Fruit fly (Drosophila melanogaster): ENCODE results near the gene CecC.
A peak's percentile ranks its signal among the peaks of the same experiment; 100 is the strongest.

CecC gene

DNA sequence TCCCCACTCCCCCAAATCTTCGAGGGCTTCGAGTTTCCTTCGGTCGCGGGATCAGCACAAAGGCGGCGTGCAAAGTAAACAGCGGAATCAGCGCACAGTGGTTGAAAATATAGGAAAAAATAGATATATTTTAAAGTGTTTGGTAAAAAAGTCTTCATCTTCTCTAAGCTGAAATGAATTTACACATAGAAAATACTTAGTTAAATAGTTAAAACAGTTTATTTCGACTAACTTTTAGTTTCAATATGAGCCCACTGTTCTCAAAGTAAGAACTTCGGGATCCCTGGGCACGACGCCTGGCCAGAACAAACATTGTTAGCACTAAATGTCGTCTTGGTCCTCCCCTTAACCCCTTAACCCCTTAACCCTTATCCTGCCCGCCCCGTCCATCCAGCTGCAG lies 45.6 kb downstream of the CecC start (continued):
- TF ChIP-seq Met (GFP tag; optimal IDR thresholded peaks at IDR 0.05) (peak; percentile 94), CG3919 (GFP tag; optimal IDR thresholded peaks at IDR 0.05) (peak; percentile 96), dsx (GFP tag; optimal IDR thresholded peaks at IDR 0.05; ENCODE audit: poor library complexity, severe bottlenecking) (peak; percentile 99), CG6792 (GFP tag; optimal IDR thresholded peaks at IDR 0.05) (peak; percentile 94), CG8119 (GFP tag; IDR thresholded peaks at IDR 0.05) (peak; percentile 88), ss (GFP tag; optimal IDR thresholded peaks at IDR 0.05) (peak; percentile 97 to 98), CG6854 (GFP tag; optimal IDR thresholded peaks at IDR 0.05) (peak; percentile 87), Hr38 (GFP tag; optimal IDR thresholded peaks at IDR 0.05) (no peak)

DNA sequence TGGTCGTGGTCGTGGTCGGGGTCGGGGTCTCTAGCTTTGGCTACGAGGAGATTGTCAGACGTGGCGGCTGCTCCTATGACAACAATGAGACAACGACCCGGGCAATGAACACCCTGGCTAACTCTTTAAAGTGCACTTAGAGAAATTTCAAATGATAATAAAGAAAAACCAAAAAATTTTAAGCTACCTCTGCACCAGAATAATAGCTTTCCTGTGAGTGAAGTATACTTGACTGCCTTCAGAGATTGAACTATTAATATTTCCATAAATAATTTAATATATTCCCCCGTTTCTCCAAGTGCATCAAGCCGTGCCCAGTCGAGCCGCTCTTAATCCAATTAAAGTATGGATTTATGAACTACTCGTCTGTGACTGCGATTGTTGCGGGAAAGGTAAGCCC lies 47.4 kb downstream of the CecC start:
- peak; percentile 23 for TF ChIP-seq CG9139 (GFP tag; optimal IDR thresholded peaks at IDR 0.05)
- TF ChIP-seq Sox15 (GFP tag; optimal IDR thresholded peaks at IDR 0.05) = no peak
- TF ChIP-seq CG6163 (GFP tag; IDR thresholded peaks at IDR 0.05) = peak; percentile 88
- no peak for TF ChIP-seq Eip93F (GFP tag; optimal IDR thresholded peaks at IDR 0.05)
- TF ChIP-seq CG6854 (GFP tag; optimal IDR thresholded peaks at IDR 0.05) = no peak
- no peak for TF ChIP-seq Blimp-1 (GFP tag; optimal IDR thresholded peaks at IDR 0.05)
- TF ChIP-seq vri (GFP tag; optimal IDR thresholded peaks at IDR 0.05) = no peak
- peak; percentile 87 for TF ChIP-seq svp (GFP tag)
- TF ChIP-seq esn (GFP tag; optimal IDR thresholded peaks at IDR 0.05) = peak; percentile 56
- TF ChIP-seq salr (GFP tag; optimal IDR thresholded peaks at IDR 0.05) = peak in 1 of 2 experiments; percentile 56
- TF ChIP-seq CG10631 (GFP tag; optimal IDR thresholded peaks at IDR 0.05) = peak; percentile 81
- peak; percentile 68 for TF ChIP-seq CG15336 (GFP tag; IDR thresholded peaks at IDR 0.05)
- peak; percentile 60 for TF ChIP-seq OdsH (GFP tag; optimal IDR thresholded peaks at IDR 0.05)
- TF ChIP-seq Eip78C (GFP tag) = peak; percentile 93
- TF ChIP-seq fd59A (GFP tag; optimal IDR thresholded peaks at IDR 0.05) = peak; percentile 48
- TF ChIP-seq CG7368 (GFP tag; optimal IDR thresholded peaks at IDR 0.05) = no peak
- peak; percentile 61 for TF ChIP-seq spab (GFP tag; optimal IDR thresholded peaks at IDR 0.05)
- TF ChIP-seq CG32006 (GFP tag; optimal IDR thresholded peaks at IDR 0.05) = peak; percentile 67
- no peak for TF ChIP-seq Sox102F (GFP tag; optimal IDR thresholded peaks at IDR 0.05)
- peak; percentile 62 to 77 for TF ChIP-seq ss (GFP tag; optimal IDR thresholded peaks at IDR 0.05)
- peak; percentile 52 for TF ChIP-seq net (GFP tag; optimal IDR thresholded peaks at IDR 0.05)
- TF ChIP-seq achi (GFP tag; optimal IDR thresholded peaks at IDR 0.05) = peak; percentile 23
- TF ChIP-seq Gug (GFP tag; IDR thresholded peaks at IDR 0.05) = peak; percentile 49; the same call in 1 of the 2 replicates
- TF ChIP-seq CG1621 (tag; optimal IDR thresholded peaks at IDR 0.05) = peak; percentile 70
- TF ChIP-seq Ets96B (tag; optimal IDR thresholded peaks at IDR 0.05) = peak; percentile 79
- TF ChIP-seq CG10669 (GFP tag; optimal IDR thresholded peaks at IDR 0.05) = peak; percentile 41
- peak; percentile 74 for TF ChIP-seq dsx (GFP tag; optimal IDR thresholded peaks at IDR 0.05; ENCODE audit: poor library complexity, severe bottlenecking)
- TF ChIP-seq Smox (GFP tag; optimal IDR thresholded peaks at IDR 0.05) = peak; percentile 16
- peak; percentile 45 for TF ChIP-seq CG3919 (GFP tag; optimal IDR thresholded peaks at IDR 0.05)
- TF ChIP-seq topi (GFP tag; optimal IDR thresholded peaks at IDR 0.05) = peak; percentile 55
- TF ChIP-seq CG4318 (GFP tag; optimal IDR thresholded peaks at IDR 0.05) = peak; percentile 31
- peak; percentile 38 for TF ChIP-seq CG34406 (GFP tag; optimal IDR thresholded peaks at IDR 0.05)
- TF ChIP-seq fd85E (GFP tag; optimal IDR thresholded peaks at IDR 0.05) = no peak
- TF ChIP-seq Hr4 (GFP tag; optimal IDR thresholded peaks at IDR 0.05) = peak; percentile 49
- peak; percentile 17 for TF ChIP-seq lz (GFP tag; optimal IDR thresholded peaks at IDR 0.05)
- TF ChIP-seq fkh (GFP tag; optimal IDR thresholded peaks at IDR 0.05) = no peak
- peak; percentile 30 for TF ChIP-seq CG8632 (GFP tag; optimal IDR thresholded peaks at IDR 0.05)
- TF ChIP-seq Eip75B (GFP tag; optimal IDR thresholded peaks at IDR 0.05) = peak; percentile 77
- TF ChIP-seq CG6808 (GFP tag; optimal IDR thresholded peaks at IDR 0.05) = peak; percentile 35
- TF ChIP-seq acj6 (GFP tag; optimal IDR thresholded peaks at IDR 0.05) = peak; percentile 66
- peak; percentile 73 for TF ChIP-seq CG8119 (GFP tag; IDR thresholded peaks at IDR 0.05)
- TF ChIP-seq CG6792 (GFP tag; optimal IDR thresholded peaks at IDR 0.05) = peak; percentile 64
- TF ChIP-seq CG16779 (tag; optimal IDR thresholded peaks at IDR 0.05) = peak; percentile 58
- peak; percentile 2 for TF ChIP-seq CG31627 (GFP tag; optimal IDR thresholded peaks at IDR 0.05)
- no peak for TF ChIP-seq Lpt (GFP tag; optimal IDR thresholded peaks at IDR 0.05)
- peak; percentile 74 for TF ChIP-seq CG3032 (tag; optimal IDR thresholded peaks at IDR 0.05)
- peak; percentile 34 for TF ChIP-seq Sox14 (GFP tag; optimal IDR thresholded peaks at IDR 0.05)

Data from whole organism, prepupa.